Worm (Caenorhabditis elegans) whole organism, young adult: ENCODE results near the gene Y39A1A.17.

Experiments used
- mes-4 ChIP-seq: sonication (generic microtip); optimal IDR thresholded peaks from 2 replicates; lab custom pipeline; 2016; ENCODE audit warnings: missing genotype, missing genetic modification characterization, missing compliant biosample characterization
- pbrm-1 ChIP-seq: fragments of 200-800 bp; sonication (Bioruptor generic); IDR thresholded peaks from 2 replicates; pipeline ENCODE4 v1.3.6; 2022; ENCODE audit warnings: missing genetic modification reagents, missing genetic modification characterization, missing compliant biosample characterization
- snpc-3.4 ChIP-seq: sonication (generic microtip); optimal IDR thresholded peaks from 2 replicates; lab custom pipeline; 2017; ENCODE audit warnings: missing genetic modification characterization, mild to moderate bottlenecking, missing compliant biosample characterization, antibody characterized with exemption, moderate library complexity, missing genotype, missing genetic modification reagents
- snpc-4 ChIP-seq, 5 experiments: fragments of 150-350 bp in 1 of 5; sonication (generic microtip) in 4 of 5; optimal IDR thresholded peaks; 2 replicates each; lab custom pipeline; 2014 to 2018; ENCODE audit warnings: missing genetic modification characterization in 5 of 5, missing biosample characterization in 3 of 5, antibody characterized with exemption in 2 of 5, mild to moderate bottlenecking in 2 of 5, missing compliant biosample characterization in 2 of 5, missing genotype in 2 of 5, moderate library complexity in 2 of 5, missing genetic modification reagents in 1 of 5
- unc-62 ChIP-seq: fragments of 150-350 bp; optimal IDR thresholded peaks from 2 replicates; lab custom pipeline; 2014; ENCODE audit warnings: missing biosample characterization, missing genetic modification reagents, missing genetic modification characterization

ce11 chrIII:10671894-10672293 lies 19.0 kb downstream of the Y39A1A.17 start:
- TF ChIP-seq snpc-3.4 (tag; lab: Kevin White, UChicago) = no peak
- no peak for TF ChIP-seq snpc-4 (GFP tag; optimal IDR thresholded peaks at IDR 0.05; lab: Kevin White, UChicago)
- no peak for TF ChIP-seq snpc-4 (tag; optimal IDR thresholded peaks at IDR 0.05; lab: Kevin White, UChicago)
- TF ChIP-seq unc-62 = no peak
- TF ChIP-seq mes-4 = no peak
- no peak for TF ChIP-seq pbrm-1 (GFP tag; lab: Robert Waterston, UW)
